Worm (Caenorhabditis elegans) whole organism, early embryonic: Measurements from ENCODE around the gene F26H11.8.
"Not testable (repeated sequence)": the region's sequence is repeated elsewhere in the genome, so short reads cannot be mapped to it uniquely, and the experiment has no call there.

ENCODE experiments used
- B0310.2 ChIP-seq: sonication (generic microtip); optimal IDR thresholded peaks from 2 replicates; lab custom pipeline; 2016; ENCODE audit warnings: mild to moderate bottlenecking, missing genetic modification characterization, missing compliant biosample characterization
- F13C5.2 ChIP-seq: sonication (generic microtip); optimal IDR thresholded peaks from 2 replicates; lab custom pipeline; 2017; ENCODE audit warnings: mild to moderate bottlenecking, missing genetic modification characterization, inconsistent platforms, missing compliant biosample characterization
- aly-1 ChIP-seq: sonication (generic microtip); optimal IDR thresholded peaks from 2 replicates; lab custom pipeline; 2016; ENCODE audit warnings: missing genetic modification characterization, missing compliant biosample characterization
- ama-1 ChIP-seq: fragments of 150-350 bp; optimal IDR thresholded peaks from 2 replicates; lab custom pipeline; 2014
- ceh-13 ChIP-seq: fragments of 200-800 bp; sonication (Bioruptor generic); optimal IDR thresholded peaks from 2 replicates; lab custom pipeline; 2018; ENCODE audit warnings: mild to moderate bottlenecking, missing genetic modification characterization, missing compliant biosample characterization
- ceh-36 ChIP-seq: sonication (generic microtip); optimal IDR thresholded peaks from 2 replicates; lab custom pipeline; 2016; ENCODE audit warnings: missing genetic modification characterization, inconsistent platforms, missing compliant biosample characterization
- ets-7 ChIP-seq: sonication (generic microtip); optimal IDR thresholded peaks from 2 replicates; lab custom pipeline; 2016; ENCODE audit warnings: missing genotype, missing genetic modification characterization, missing compliant biosample characterization
- flt-1 ChIP-seq: fragments of 200-800 bp; sonication (Bioruptor generic); IDR thresholded peaks from 2 replicates; pipeline ENCODE4 v1.3.6; 2022; ENCODE audit warnings: missing genetic modification characterization, missing compliant biosample characterization
- hmbx-1 ChIP-seq: sonication (generic microtip); optimal IDR thresholded peaks from 2 replicates; lab custom pipeline; 2016; ENCODE audit warnings: mild to moderate bottlenecking, missing genetic modification characterization, missing compliant biosample characterization
- hmg-4 ChIP-seq: fragments of 200-800 bp; sonication (Bioruptor generic); optimal IDR thresholded peaks from 2 replicates; lab custom pipeline; 2018; ENCODE audit warnings: mild to moderate bottlenecking, missing genetic modification characterization, missing compliant biosample characterization
- hnd-1 ChIP-seq: sonication (generic microtip); optimal IDR thresholded peaks from 2 replicates; lab custom pipeline; 2016; ENCODE audit warnings: missing genetic modification characterization, missing compliant biosample characterization
- pes-1 ChIP-seq: fragments of 200-800 bp; sonication (Bioruptor generic); IDR thresholded peaks from 2 replicates; pipeline ENCODE4 v1.3.6; 2022; ENCODE audit warnings: missing genetic modification reagents, missing genetic modification characterization, missing compliant biosample characterization
- scrt-1 ChIP-seq: fragments of 200-800 bp; sonication (Bioruptor generic); IDR thresholded peaks from 2 replicates; pipeline ENCODE4 v1.3.6; 2022; ENCODE audit warnings: missing genetic modification characterization, missing compliant biosample characterization
- sea-1 ChIP-seq: fragments of 200-800 bp; sonication (Bioruptor generic); conservative IDR thresholded peaks from 2 replicates; pipeline ENCODE4 v1.3.6; 2022; ENCODE audit warnings: missing genetic modification characterization, missing compliant biosample characterization
- tbx-11 ChIP-seq: fragments of 200-800 bp; sonication (Bioruptor generic); IDR thresholded peaks from 2 replicates; pipeline ENCODE4 v1.3.6; 2022; ENCODE audit warnings: missing genetic modification characterization, missing compliant biosample characterization
- tbx-37 ChIP-seq: fragments of 200-800 bp; sonication (Bioruptor generic); conservative IDR thresholded peaks from 2 replicates; pipeline ENCODE4 v1.3.6; 2022; ENCODE audit warnings: missing genetic modification reagents, missing genetic modification characterization, missing compliant biosample characterization
- tra-4 ChIP-seq: sonication (generic microtip); optimal IDR thresholded peaks from 2 replicates; lab custom pipeline; 2017; ENCODE audit warnings: missing genetic modification characterization, missing compliant biosample characterization

F26H11.8 gene

DNA sequence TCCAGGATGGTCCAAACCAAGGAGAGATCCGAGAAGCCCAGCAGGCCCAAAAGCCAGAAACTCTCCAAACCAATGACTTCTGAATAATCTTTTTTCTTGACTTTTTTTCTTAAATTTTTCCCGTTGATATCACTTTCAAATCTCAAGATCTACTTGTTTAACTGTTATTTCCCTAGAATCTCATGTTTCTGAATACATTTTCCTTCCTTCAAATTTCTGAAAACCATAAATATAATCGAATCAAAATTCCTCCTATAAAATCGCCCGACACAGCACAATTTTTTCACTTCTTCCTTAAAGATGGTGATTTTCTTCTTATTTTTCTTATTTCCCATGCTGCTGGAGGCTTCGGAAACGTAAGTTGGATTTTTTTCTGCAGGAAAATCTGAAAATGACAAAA, at the start of gene F26H11.8:
Gene F26H11.8, plus strand, starts transcription at position 301 of the 400 bp plus-strand sequence.
- TF ChIP-seq tbx-11 (GFP tag; lab: Robert Waterston, UW) = no peak
- TF ChIP-seq hmg-4 (GFP tag; lab: Kevin White, UChicago) = no peak
- no peak for TF ChIP-seq ets-7 (tag; lab: Kevin White, UChicago)

DNA sequence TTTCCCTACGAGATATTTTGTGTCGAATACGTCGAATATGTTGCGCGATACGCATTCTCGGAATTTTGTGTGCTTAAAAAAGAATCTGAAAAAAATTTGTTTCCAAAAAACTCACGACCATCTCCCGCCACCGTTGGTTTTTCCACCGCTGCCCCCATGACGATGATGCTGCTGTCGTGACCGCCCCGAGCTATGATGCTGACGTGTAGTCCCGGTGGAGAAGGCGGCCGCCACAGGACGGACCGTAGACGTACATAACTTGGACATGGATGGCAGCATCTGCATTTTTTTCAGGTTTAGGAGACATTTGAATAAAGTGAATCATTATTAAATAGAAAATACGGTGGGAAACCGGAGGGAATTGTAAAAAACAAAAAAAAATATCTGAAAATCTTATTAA, 44.1 kb upstream of the F26H11.8 start, which contains the start of gene ddl-3:
Gene ddl-3, minus strand, starts transcription at position 289 of the 400 bp plus-strand sequence.
- not testable (repeated sequence) for TF ChIP-seq aly-1 (tag; lab: Kevin White, UChicago); ama-1; F13C5.2 (tag; lab: Kevin White, UChicago)

DNA sequence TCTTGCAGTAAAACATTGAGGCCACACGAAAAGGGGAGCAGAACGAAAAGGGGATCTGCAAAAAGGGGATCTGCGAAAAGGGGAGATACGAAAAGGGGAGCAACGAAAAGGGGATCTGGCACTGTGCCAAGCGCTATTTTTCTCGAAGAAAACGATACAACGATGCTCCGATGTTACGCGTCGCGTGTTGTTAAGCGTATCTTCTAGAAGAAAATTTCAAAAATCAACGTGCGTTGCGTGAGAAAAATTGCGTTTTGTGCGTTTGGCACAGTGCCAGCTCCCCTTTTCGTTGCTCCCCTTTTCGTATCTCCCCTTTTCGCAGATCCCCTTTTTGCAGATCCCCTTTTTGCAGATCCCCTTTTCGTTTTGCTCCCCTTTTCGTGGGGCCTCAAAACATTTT, 42.1 kb upstream of the F26H11.8 start, which contains the start of gene Y54G11A.9:
Gene Y54G11A.9, minus strand, starts transcription at position 196 of the 400 bp plus-strand sequence.
- TF ChIP-seq tbx-11 (GFP tag; lab: Robert Waterston, UW); hmg-4 (GFP tag; lab: Kevin White, UChicago); tbx-37 (GFP tag; lab: Robert Waterston, UW): not testable (repeated sequence)

DNA sequence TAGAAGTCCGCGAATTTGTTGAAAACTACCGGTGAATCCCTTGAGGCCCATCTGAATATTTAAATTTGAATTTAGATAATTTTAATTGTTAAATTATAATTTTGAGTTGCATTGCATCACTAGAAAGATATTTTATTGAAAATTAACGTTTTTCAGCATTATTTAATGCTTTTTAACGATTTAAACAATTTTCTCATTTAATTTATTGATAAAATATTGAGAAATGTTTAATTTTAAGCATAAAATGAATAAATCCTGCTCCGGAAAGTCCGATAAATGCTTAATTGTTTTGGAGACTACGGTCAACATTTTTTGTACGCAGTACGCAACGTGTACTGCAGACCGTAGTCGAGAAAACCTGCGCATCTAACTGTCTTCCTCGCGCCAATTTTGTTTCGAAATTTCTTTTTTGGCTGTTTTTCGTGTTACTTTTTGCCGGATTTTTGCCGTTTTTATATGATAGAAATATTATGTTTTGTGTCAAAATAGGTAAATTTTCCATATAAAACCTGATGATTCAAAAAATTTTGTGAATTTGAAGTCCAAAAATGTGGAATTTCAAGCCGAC, 38.9 kb upstream of the F26H11.8 start, which contains the start of the genes Y54G11A.17, lin-7 and elof-1:
Gene Y54G11A.17, minus strand, starts transcription at position 51 of the 568 bp plus-strand sequence.
Gene lin-7, minus strand, starts transcription at position 51 of the 568 bp plus-strand sequence.
Gene elof-1, plus strand, starts transcription at position 383 of the 568 bp plus-strand sequence.
- TF ChIP-seq scrt-1 (GFP tag; lab: Robert Waterston, UW) (no peak), ama-1 (no peak), flt-1 (GFP tag; lab: Robert Waterston, UW) (no peak), hnd-1 (tag; lab: Kevin White, UChicago) (no peak), B0310.2 (tag; lab: Kevin White, UChicago) (no peak), ceh-36 (tag; lab: Kevin White, UChicago) (no peak), sea-1 (GFP tag; lab: Robert Waterston, UW) (no peak), pes-1 (GFP tag; lab: Robert Waterston, UW) (peak; percentile 34; the same call in 1 of the 2 replicates), tra-4 (no peak), tbx-37 (GFP tag; lab: Robert Waterston, UW) (peak; percentile 34; the same call in 1 of the 2 replicates), hmbx-1 (tag; lab: Kevin White, UChicago) (no peak), ets-7 (tag; lab: Kevin White, UChicago) (no peak), tbx-11 (GFP tag; lab: Robert Waterston, UW) (no peak), hmg-4 (GFP tag; lab: Kevin White, UChicago) (no peak), aly-1 (tag; lab: Kevin White, UChicago) (no peak), ceh-13 (GFP tag; lab: Kevin White, UChicago) (no peak), F13C5.2 (tag; lab: Kevin White, UChicago) (peak; percentile 61)

DNA sequence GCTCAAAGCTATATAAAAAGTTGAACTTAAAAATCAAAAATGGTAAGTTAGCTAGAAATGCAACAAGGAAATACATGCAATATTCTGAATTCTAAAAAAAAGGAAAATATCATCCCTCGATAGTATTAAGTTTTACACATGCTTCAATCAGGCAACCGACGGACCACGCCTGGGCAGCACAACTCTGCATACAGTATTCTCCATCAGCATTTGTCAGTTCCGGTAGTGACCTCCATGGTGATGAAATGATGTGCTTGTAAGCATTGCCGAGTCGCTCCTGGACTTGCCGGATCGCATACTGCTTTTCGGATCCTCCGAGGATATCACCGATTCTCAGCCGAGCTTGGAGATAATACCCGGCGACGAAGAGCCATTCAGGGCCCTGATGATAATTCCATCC, 37.5 kb upstream of the F26H11.8 start:
- no peak for TF ChIP-seq hmg-4 (GFP tag; lab: Kevin White, UChicago)
- 0 out of 2 replicates have a peak, but pooled peaks have one; percentile 7 for TF ChIP-seq sea-1 (GFP tag; lab: Robert Waterston, UW)

DNA sequence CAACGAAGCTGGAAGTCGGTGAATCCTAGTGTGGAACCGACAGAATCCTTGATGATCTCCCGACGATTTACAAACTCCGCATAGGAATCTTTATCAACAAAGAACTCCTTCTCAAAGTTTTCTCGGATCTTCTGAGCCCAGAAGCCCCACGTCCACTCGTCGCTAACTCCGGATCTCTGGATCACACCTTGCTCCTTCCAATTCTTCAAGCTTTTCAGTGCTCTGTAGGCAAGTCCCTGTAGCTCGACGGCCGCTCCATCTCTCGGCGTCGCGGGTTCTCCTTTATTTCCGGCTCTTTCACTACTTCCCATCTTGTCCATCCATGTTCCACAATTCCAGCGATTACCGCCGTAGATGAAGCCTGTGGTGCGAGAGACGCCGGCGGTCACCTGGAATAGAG, 37.0 kb upstream of the F26H11.8 start:
- TF ChIP-seq sea-1 (GFP tag; lab: Robert Waterston, UW) = no peak
- no peak for TF ChIP-seq tbx-37 (GFP tag; lab: Robert Waterston, UW)
- TF ChIP-seq F13C5.2 (tag; lab: Kevin White, UChicago) = no peak
- TF ChIP-seq tra-4 = no peak
- no peak for TF ChIP-seq pes-1 (GFP tag; lab: Robert Waterston, UW)

DNA sequence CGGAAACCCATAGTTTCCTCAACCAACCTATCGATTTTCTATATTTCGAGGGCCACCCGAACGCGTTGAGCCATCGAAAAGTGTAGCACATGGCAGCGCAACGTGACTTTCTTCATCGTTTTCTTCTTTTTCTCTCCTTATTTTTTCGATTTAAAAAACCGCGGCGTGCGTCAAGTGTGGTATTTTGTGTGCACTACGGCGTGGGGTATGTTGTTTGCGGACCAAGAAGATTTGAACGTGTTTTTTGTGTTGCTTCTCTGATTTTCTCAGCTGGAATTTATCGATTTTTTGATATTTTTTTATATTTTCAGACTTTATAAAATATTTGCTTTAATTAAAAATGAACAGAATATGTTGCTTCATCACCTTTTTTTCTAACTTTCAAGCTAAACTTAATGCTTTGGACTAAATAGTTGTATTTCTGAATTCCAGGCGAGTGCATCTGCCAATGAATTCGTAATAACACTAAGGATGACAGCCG, 30.3 kb upstream of the F26H11.8 start, which contains the start of the genes agl-1 and pfs-2:
Gene agl-1, minus strand, starts transcription at position 178 of the 481 bp plus-strand sequence.
Gene pfs-2, plus strand, starts transcription at position 431 of the 481 bp plus-strand sequence.
- TF ChIP-seq hnd-1 (tag; lab: Kevin White, UChicago) = no peak
- TF ChIP-seq ets-7 (tag; lab: Kevin White, UChicago) = no peak
- TF ChIP-seq F13C5.2 (tag; lab: Kevin White, UChicago) = peak; percentile 66
- 0 out of 2 replicates have a peak, but pooled peaks have one; percentile 47 for TF ChIP-seq flt-1 (GFP tag; lab: Robert Waterston, UW)
- TF ChIP-seq ama-1 = no peak
- TF ChIP-seq hmbx-1 (tag; lab: Kevin White, UChicago) = no peak
- no peak for TF ChIP-seq tra-4
- 0 out of 2 replicates have a peak, but pooled peaks have one; percentile 12 for TF ChIP-seq sea-1 (GFP tag; lab: Robert Waterston, UW)
- no peak for TF ChIP-seq B0310.2 (tag; lab: Kevin White, UChicago)
- TF ChIP-seq tbx-37 (GFP tag; lab: Robert Waterston, UW) = no peak
- TF ChIP-seq aly-1 (tag; lab: Kevin White, UChicago) = no peak
- TF ChIP-seq hmg-4 (GFP tag; lab: Kevin White, UChicago) = no peak
- TF ChIP-seq tbx-11 (GFP tag; lab: Robert Waterston, UW) = no peak
- TF ChIP-seq scrt-1 (GFP tag; lab: Robert Waterston, UW) = 0 out of 2 replicates have a peak, but pooled peaks have one; percentile 52
- peak; percentile 59 for TF ChIP-seq pes-1 (GFP tag; lab: Robert Waterston, UW)
- no peak for TF ChIP-seq ceh-13 (GFP tag; lab: Kevin White, UChicago)
- no peak for TF ChIP-seq ceh-36 (tag; lab: Kevin White, UChicago)
